Worm (Caenorhabditis elegans) whole organism, L4 larva: ENCODE data around the gene F16B4.6.

Experiments used
- D1046.2 ChIP-seq: fragments of 200-800 bp; sonication (Bioruptor generic); IDR thresholded peaks from 2 replicates; pipeline ENCODE4 v1.3.6; 2022; ENCODE audit warnings: missing genetic modification characterization, missing compliant biosample characterization
- F37D6.2 ChIP-seq: sonication (generic microtip); optimal IDR thresholded peaks from 2 replicates; lab custom pipeline; 2016; ENCODE audit warnings: mild to moderate bottlenecking, missing genetic modification characterization, missing compliant biosample characterization
- F44E2.7 ChIP-seq: fragments of 200-800 bp; sonication (Bioruptor generic); IDR thresholded peaks from 2 replicates; pipeline ENCODE4 v2.1.2; 2022; ENCODE audit warnings: missing genetic modification characterization, missing compliant biosample characterization
- Y48G9A.11 ChIP-seq: fragments of 200-800 bp; sonication (Bioruptor generic); IDR thresholded peaks from 2 replicates; pipeline ENCODE4 v1.3.6; 2022; ENCODE audit warnings: missing genetic modification reagents, missing genetic modification characterization, missing compliant biosample characterization
- ZK546.5 ChIP-seq, 2 experiments: sonication (generic microtip); optimal IDR thresholded peaks; 2 replicates each; lab custom pipeline; 2017; ENCODE audit warnings: missing biosample characterization in 2 of 2, missing genetic modification characterization in 2 of 2
- aha-1 ChIP-seq: fragments of 150-350 bp; peaks from one replicate; lab custom pipeline; 2014; ENCODE audit warnings: missing biosample characterization, missing genetic modification characterization
- attf-4 ChIP-seq: sonication (generic microtip); optimal IDR thresholded peaks from 3 replicates; lab custom pipeline; 2017; ENCODE audit warnings: missing biosample characterization, missing genetic modification characterization
- ceh-62 ChIP-seq: sonication (generic microtip); optimal IDR thresholded peaks from 2 replicates; lab custom pipeline; 2017; ENCODE audit warnings: missing biosample characterization, missing genetic modification characterization
- ceh-82 ChIP-seq: sonication (generic microtip); optimal IDR thresholded peaks from 2 replicates; lab custom pipeline; 2017; ENCODE audit warnings: missing biosample characterization, missing genetic modification characterization
- cey-2 ChIP-seq: sonication (generic microtip); optimal IDR thresholded peaks from 3 replicates; lab custom pipeline; 2017; ENCODE audit warnings: missing genetic modification characterization, mild to moderate bottlenecking, missing compliant biosample characterization, antibody characterized with exemption, borderline replicate concordance; ENCODE audit not compliant: insufficient read depth
- ctbp-1 ChIP-seq: fragments of 200-800 bp; sonication (Bioruptor generic); IDR thresholded peaks from 2 replicates; pipeline ENCODE4 v1.3.6; 2022; ENCODE audit warnings: missing genetic modification reagents, missing genetic modification characterization, missing compliant biosample characterization
- daf-12 ChIP-seq: fragments of 150-350 bp; optimal IDR thresholded peaks from 2 replicates; lab custom pipeline; 2014; ENCODE audit warnings: missing biosample characterization, missing genetic modification reagents, missing genetic modification characterization
- daf-16 ChIP-seq, 3 experiments: sonication (generic microtip); optimal IDR thresholded peaks; 2 replicates each; lab custom pipeline; 2016 to 2017; ENCODE audit warnings: missing genetic modification characterization in 3 of 3, missing genetic modification reagents in 3 of 3, mild to moderate bottlenecking in 2 of 3, missing compliant biosample characterization in 2 of 3, missing biosample characterization in 1 of 3, moderate library complexity in 1 of 3
- daf-8 ChIP-seq: fragments of 200-800 bp; sonication (Bioruptor generic); IDR thresholded peaks from 2 replicates; pipeline ENCODE4 v1.3.6; 2022; ENCODE audit warnings: missing genetic modification characterization, missing compliant biosample characterization
- dmd-6 ChIP-seq: fragments of 200-800 bp; sonication (Bioruptor generic); IDR thresholded peaks from 2 replicates; pipeline ENCODE4 v1.3.6; 2022; ENCODE audit warnings: missing genetic modification reagents, missing genetic modification characterization, missing compliant biosample characterization
- duxl-1 ChIP-seq: sonication (generic microtip); optimal IDR thresholded peaks from 2 replicates; lab custom pipeline; 2016; ENCODE audit warnings: mild to moderate bottlenecking, missing genetic modification characterization, moderate library complexity, missing compliant biosample characterization; ENCODE audit not compliant: poor library complexity
- dve-1 ChIP-seq: sonication (generic microtip); optimal IDR thresholded peaks from 2 replicates; lab custom pipeline; 2017; ENCODE audit warnings: antibody characterized with exemption, mild to moderate bottlenecking, missing genetic modification characterization, missing compliant biosample characterization; ENCODE audit not compliant: insufficient read depth
- egl-27 ChIP-seq: sonication (generic microtip); optimal IDR thresholded peaks from 3 replicates; lab custom pipeline; 2017; ENCODE audit warnings: missing biosample characterization, missing genetic modification reagents, missing genetic modification characterization
- fkh-10 ChIP-seq: fragments of 150-350 bp; optimal IDR thresholded peaks from 2 replicates; lab custom pipeline; 2014; ENCODE audit warnings: missing biosample characterization, missing genetic modification reagents, missing genetic modification characterization
- hlh-11 ChIP-seq: fragments of 200-800 bp; sonication (Bioruptor generic); optimal IDR thresholded peaks from 2 replicates; lab custom pipeline; 2018; ENCODE audit warnings: mild to moderate bottlenecking, missing genetic modification characterization, missing compliant biosample characterization
- hlh-30 ChIP-seq: sonication (generic microtip); optimal IDR thresholded peaks from 2 replicates; lab custom pipeline; 2017; ENCODE audit warnings: antibody characterized with exemption, mild to moderate bottlenecking, missing genetic modification characterization, missing compliant biosample characterization; ENCODE audit not compliant: insufficient read depth
- hmg-1.1 ChIP-seq: fragments of 200-800 bp; sonication (Bioruptor generic); IDR thresholded peaks from 2 replicates; pipeline ENCODE4 v1.3.6; 2022; ENCODE audit warnings: missing genetic modification reagents, missing genetic modification characterization, missing compliant biosample characterization
- jun-1 ChIP-seq: fragments of 150-350 bp; optimal IDR thresholded peaks from 2 replicates; lab custom pipeline; 2014; ENCODE audit warnings: missing biosample characterization, missing genetic modification reagents, missing genetic modification characterization
- lin-1 ChIP-seq: fragments of 200-800 bp; sonication (Bioruptor generic); IDR thresholded peaks from 2 replicates; pipeline ENCODE4 v1.3.6; 2022; ENCODE audit warnings: missing genetic modification reagents, missing genetic modification characterization, missing compliant biosample characterization
- lir-3 ChIP-seq: sonication (generic microtip); optimal IDR thresholded peaks from 2 replicates; lab custom pipeline; 2016; ENCODE audit warnings: mild to moderate bottlenecking, missing genetic modification characterization, missing compliant biosample characterization
- madf-9 ChIP-seq: fragments of 200-800 bp; sonication (Bioruptor generic); conservative IDR thresholded peaks from 2 replicates; pipeline ENCODE4 v1.3.6; 2022; ENCODE audit warnings: missing genetic modification reagents, missing genetic modification characterization, missing compliant biosample characterization
- nhr-102 ChIP-seq: sonication (generic microtip); optimal IDR thresholded peaks from 2 replicates; lab custom pipeline; 2016; ENCODE audit warnings: mild to moderate bottlenecking, missing genetic modification characterization, moderate library complexity, missing compliant biosample characterization
- nhr-28 ChIP-seq: fragments of 150-350 bp; optimal IDR thresholded peaks from 2 replicates; lab custom pipeline; 2014; ENCODE audit warnings: missing biosample characterization, missing genetic modification characterization
- nhr-41 ChIP-seq: fragments of 200-800 bp; sonication (Bioruptor generic); IDR thresholded peaks from 2 replicates; pipeline ENCODE4 v1.3.6; 2022; ENCODE audit warnings: missing genetic modification reagents, missing genetic modification characterization, missing compliant biosample characterization
- nhr-6 ChIP-seq: fragments of 150-350 bp; optimal IDR thresholded peaks from 2 replicates; lab custom pipeline; 2014; ENCODE audit warnings: missing biosample characterization, missing genetic modification characterization
- nhr-77 ChIP-seq: fragments of 150-350 bp; optimal IDR thresholded peaks from 2 replicates; lab custom pipeline; 2014; ENCODE audit warnings: missing biosample characterization, missing genetic modification characterization
- php-3 ChIP-seq: fragments of 200-800 bp; sonication (Bioruptor generic); IDR thresholded peaks from 2 replicates; pipeline ENCODE4 v1.3.6; 2022; ENCODE audit warnings: missing genetic modification reagents, missing genetic modification characterization, missing compliant biosample characterization
- saeg-2 ChIP-seq: fragments of 200-800 bp; sonication (Bioruptor generic); IDR thresholded peaks from 2 replicates; pipeline ENCODE4 v1.3.6; 2022; ENCODE audit warnings: missing genetic modification reagents, missing genetic modification characterization, missing compliant biosample characterization
- set-16 ChIP-seq: fragments of 200-800 bp; sonication (Bioruptor generic); IDR thresholded peaks from 2 replicates; pipeline ENCODE4 v1.3.6; 2022; ENCODE audit warnings: missing genetic modification reagents, missing genetic modification characterization, missing compliant biosample characterization
- skn-1 ChIP-seq: fragments of 150-350 bp; optimal IDR thresholded peaks from 2 replicates; lab custom pipeline; 2014; ENCODE audit warnings: missing biosample characterization, missing genetic modification characterization
- spr-1 ChIP-seq: sonication (generic microtip); optimal IDR thresholded peaks from 2 replicates; lab custom pipeline; 2016; ENCODE audit warnings: mild to moderate bottlenecking, missing genetic modification characterization, missing compliant biosample characterization
- tag-97 ChIP-seq: fragments of 200-800 bp; sonication (Bioruptor generic); IDR thresholded peaks from 2 replicates; pipeline ENCODE4 v1.3.6; 2022; ENCODE audit warnings: missing genetic modification characterization, missing compliant biosample characterization
- unc-130 ChIP-seq: sonication (generic microtip); optimal IDR thresholded peaks from 2 replicates; lab custom pipeline; 2016; ENCODE audit warnings: missing genetic modification reagents, missing genetic modification characterization, missing compliant biosample characterization
- unc-62 ChIP-seq, 3 experiments: fragments of 150-350 bp in 1 of 3; sonication (generic microtip); optimal IDR thresholded peaks in 2 of 3; peaks in 1 of 3; 1 replicate in 1 of 3; 2 replicates in 2 of 3; lab custom pipeline; 2014 to 2017; ENCODE audit warnings: missing biosample characterization in 3 of 3, missing genetic modification characterization in 3 of 3, missing genetic modification reagents in 3 of 3, missing genotype in 1 of 3
- vab-7 ChIP-seq: fragments of 200-800 bp; sonication (Bioruptor generic); IDR thresholded peaks from 2 replicates; pipeline ENCODE4 v1.3.6; 2022; ENCODE audit warnings: missing genetic modification reagents, missing genetic modification characterization, missing compliant biosample characterization

Gene F16B4.6

ce11 chrV:1621494-1621893, 34.5 kb downstream of the F16B4.6 start, which contains the start of gene nhr-117:
Gene nhr-117 (minus strand): TSS chrV:1621520.
- TF ChIP-seq tag-97 (GFP tag; lab: Robert Waterston, UW) (no peak), egl-27 (tag; lab: Kevin White, UChicago) (no peak), nhr-28 (tag; lab: Kevin White, UChicago) (no peak), ZK546.5 (tag; optimal IDR thresholded peaks at IDR 0.05; lab: Kevin White, UChicago) (no peak), saeg-2 (GFP tag; lab: Robert Waterston, UW) (no peak), duxl-1 (tag; lab: Kevin White, UChicago) (no peak), hlh-11 (tag; lab: Kevin White, UChicago) (peak; percentile 29), set-16 (GFP tag; lab: Robert Waterston, UW) (no peak), fkh-10 (no peak), hmg-1.1 (GFP tag; lab: Robert Waterston, UW) (no peak), daf-16 (GFP tag; optimal IDR thresholded peaks at IDR 0.05; lab: Kevin White, UChicago) (no peak), daf-16 (tag; optimal IDR thresholded peaks at IDR 0.05; lab: Kevin White, UChicago) (peak; percentile 83), ceh-62 (tag; lab: Kevin White, UChicago) (no peak), F37D6.2 (tag; lab: Kevin White, UChicago) (no peak), spr-1 (tag; lab: Kevin White, UChicago) (no peak), ceh-82 (tag; lab: Kevin White, UChicago) (no peak), php-3 (GFP tag; lab: Robert Waterston, UW) (no peak), nhr-102 (tag; lab: Kevin White, UChicago) (no peak), nhr-41 (GFP tag; lab: Robert Waterston, UW) (no peak), dve-1 (no peak), nhr-77 (tag; lab: Kevin White, UChicago) (peak; percentile 25), cey-2 (no peak), hlh-30 (tag; lab: Kevin White, UChicago) (peak; percentile 48), nhr-6 (no peak), vab-7 (no peak)

- no peak for TF ChIP-seq D1046.2 (GFP tag; lab: Robert Waterston, UW)
- no peak for TF ChIP-seq skn-1
- TF ChIP-seq aha-1 (tag; lab: Kevin White, UChicago): peak; percentile 94
These were observed 36.4 kb downstream of the F16B4.6 start for ce11 chrV:1623429-1623828.

ce11 chrV:1624340-1624739, 37.3 kb downstream of the F16B4.6 start, which contains the start of gene nhr-110:
Gene nhr-110 (minus strand): TSS chrV:1624440.
- TF ChIP-seq nhr-28 (tag; lab: Kevin White, UChicago) (peak; percentile 16), dmd-6 (GFP tag; lab: Robert Waterston, UW) (no peak), unc-62 (GFP tag; optimal IDR thresholded peaks at IDR 0.05 in 1 of 2; lab: Kevin White, UChicago) (peak in 1 of 2 experiments; percentile 46), unc-62 (tag; optimal IDR thresholded peaks at IDR 0.05; lab: Kevin White, UChicago) (no peak), daf-16 (GFP tag; optimal IDR thresholded peaks at IDR 0.05; lab: Kevin White, UChicago) (no peak), daf-16 (tag; optimal IDR thresholded peaks at IDR 0.05; lab: Kevin White, UChicago) (peak; percentile 47), dve-1 (peak; percentile 33)

ce11 chrV:1626720-1627119, 39.7 kb downstream of the F16B4.6 start, which contains the start of gene nhr-237:
Gene nhr-237 (minus strand): TSS chrV:1626820.
- no peak for TF ChIP-seq unc-130 (GFP tag; lab: Kevin White, UChicago)
- TF ChIP-seq madf-9 (GFP tag; lab: Robert Waterston, UW): no peak
- no peak for TF ChIP-seq daf-8 (GFP tag; lab: Robert Waterston, UW)
- TF ChIP-seq lin-1 (GFP tag; lab: Robert Waterston, UW): no peak
- TF ChIP-seq dve-1: no peak
- TF ChIP-seq saeg-2 (GFP tag; lab: Robert Waterston, UW): no peak
- no peak for TF ChIP-seq nhr-102 (tag; lab: Kevin White, UChicago)
- TF ChIP-seq daf-12 (tag; lab: Kevin White, UChicago): no peak
- TF ChIP-seq ZK546.5 (tag; optimal IDR thresholded peaks at IDR 0.05; lab: Kevin White, UChicago): no peak
- TF ChIP-seq jun-1: no peak
- TF ChIP-seq attf-4 (tag; lab: Kevin White, UChicago): no peak
- TF ChIP-seq spr-1 (tag; lab: Kevin White, UChicago): no peak
- TF ChIP-seq ctbp-1 (GFP tag; lab: Robert Waterston, UW): no peak
- no peak for TF ChIP-seq F44E2.7 (GFP tag; lab: Robert Waterston, UW)
- TF ChIP-seq Y48G9A.11 (GFP tag; lab: Robert Waterston, UW): no peak
- TF ChIP-seq lir-3 (tag; lab: Kevin White, UChicago): no peak
- TF ChIP-seq, all 104 proteins: peak for 0
